Fruit fly (Drosophila melanogaster) whole organism, embryonic: Measurements from ENCODE around the gene CG12362.

Experiments
- Ada2b ChIP-seq: fragments of 200-800 bp; sonication (Bioruptor generic); IDR thresholded peaks from 2 replicates; pipeline ENCODE4 v1.3.6; 2022; ENCODE audit warnings: missing biosample characterization, missing genetic modification characterization
- Antp ChIP-seq: fragments of 200-800 bp; sonication (Bioruptor generic); optimal IDR thresholded peaks from 3 replicates; lab custom pipeline; 2016; ENCODE audit warnings: missing biosample characterization, missing genetic modification characterization
- Blimp-1 ChIP-seq: fragments of 200-800 bp; sonication (Bioruptor generic); optimal IDR thresholded peaks from 3 replicates; lab custom pipeline; 2018; ENCODE audit warnings: missing biosample characterization, missing genetic modification characterization, mild to moderate bottlenecking, moderate library complexity, missing genetic modification reagents
- CG11504 ChIP-seq: fragments of 200-800 bp; sonication (Bioruptor generic); optimal IDR thresholded peaks from 3 replicates; lab custom pipeline; 2019; ENCODE audit warnings: missing biosample characterization, mild to moderate bottlenecking, missing genetic modification characterization, moderate library complexity
- CG17359 ChIP-seq: fragments of 200-800 bp; sonication (Bioruptor generic); optimal IDR thresholded peaks from 3 replicates; lab custom pipeline; 2018; ENCODE audit warnings: missing biosample characterization, mild to moderate bottlenecking, missing genetic modification characterization, moderate library complexity
- CG18262 ChIP-seq: fragments of 200-800 bp; optimal IDR thresholded peaks from 3 replicates; lab custom pipeline; 2019; ENCODE audit warnings: missing biosample characterization, mild to moderate bottlenecking, missing genetic modification characterization, moderate library complexity
- CG2712 ChIP-seq: fragments of 200-800 bp; optimal IDR thresholded peaks from 3 replicates; lab custom pipeline; 2019; ENCODE audit warnings: missing biosample characterization, mild to moderate bottlenecking, missing genetic modification characterization, moderate library complexity
- CG6175 ChIP-seq: fragments of 200-800 bp; sonication (Bioruptor generic); IDR thresholded peaks from 3 replicates; pipeline ENCODE4 v1.3.6; 2022; ENCODE audit warnings: missing biosample characterization, missing genetic modification characterization
- CG7839 ChIP-seq: fragments of 200-800 bp; sonication (Bioruptor generic); optimal IDR thresholded peaks from 3 replicates; lab custom pipeline; 2018; ENCODE audit warnings: missing biosample characterization, mild to moderate bottlenecking, missing genetic modification characterization, moderate library complexity
- CG7928 ChIP-seq: fragments of 200-800 bp; sonication (Bioruptor generic); optimal IDR thresholded peaks from 2 replicates; lab custom pipeline; 2017; ENCODE audit warnings: missing biosample characterization, mild to moderate bottlenecking, missing genetic modification characterization
- CG8290 ChIP-seq, 3 experiments: fragments of 200-800 bp; sonication (Bioruptor generic); optimal IDR thresholded peaks; 2 replicates each; lab custom pipeline; 2016 to 2019; ENCODE audit warnings: missing biosample characterization in 3 of 3, missing genetic modification characterization in 3 of 3, mild to moderate bottlenecking in 2 of 3, moderate library complexity in 1 of 3
- CG8944 ChIP-seq: fragments of 200-800 bp; sonication (Bioruptor generic); optimal IDR thresholded peaks from 3 replicates; lab custom pipeline; 2016; ENCODE audit warnings: missing biosample characterization, missing genetic modification characterization
- Dad ChIP-seq: fragments of 200-800 bp; sonication (Bioruptor generic); optimal IDR thresholded peaks from 3 replicates; lab custom pipeline; 2016; ENCODE audit warnings: missing biosample characterization, missing genetic modification characterization
- Dref ChIP-seq: fragments of 200-800 bp; sonication (Bioruptor generic); IDR thresholded peaks from 2 replicates; pipeline ENCODE4 v1.3.6; 2022; ENCODE audit warnings: missing biosample characterization, missing genetic modification characterization
- Drgx ChIP-seq: fragments of 200-800 bp; sonication (Bioruptor generic); IDR thresholded peaks from 2 replicates; pipeline ENCODE4 v1.3.6; 2022; ENCODE audit warnings: missing biosample characterization, missing genetic modification characterization
- Ets65A ChIP-seq: fragments of 200-800 bp; sonication (Bioruptor generic); peaks from one replicate; lab custom pipeline; 2016; ENCODE audit warnings: missing biosample characterization, missing genetic modification characterization
- Fer3 ChIP-seq: fragments of 200-800 bp; sonication (Bioruptor generic); optimal IDR thresholded peaks from 2 replicates; lab custom pipeline; 2018; ENCODE audit warnings: missing biosample characterization, mild to moderate bottlenecking, missing genetic modification characterization, moderate library complexity
- Max ChIP-seq: fragments of 200-800 bp; sonication (Bioruptor generic); optimal IDR thresholded peaks from 2 replicates; lab custom pipeline; 2016; ENCODE audit warnings: missing biosample characterization, mild to moderate bottlenecking, missing genetic modification characterization
- Med ChIP-seq: fragments of 200-800 bp; sonication (Bioruptor generic); peaks from one replicate; lab custom pipeline; 2016; ENCODE audit warnings: missing biosample characterization, missing genetic modification characterization, mild to moderate bottlenecking, inconsistent platforms, moderate library complexity
- Mes4 ChIP-seq: fragments of 200-800 bp; sonication (Bioruptor generic); optimal IDR thresholded peaks from 2 replicates; lab custom pipeline; 2016; ENCODE audit warnings: missing biosample characterization, missing genetic modification characterization
- Sin3A ChIP-seq: fragments of >200 bp; optimal IDR thresholded peaks from 2 replicates; lab custom pipeline; 2018
- Stat92E ChIP-seq, 3 experiments: fragments of >200 bp in 2 of 3; fragments of 200-800 bp in 1 of 3; sonication (Bioruptor generic) in 1 of 3; optimal IDR thresholded peaks; 2 replicates each; lab custom pipeline; 2017 to 2019; ENCODE audit warnings: missing biosample characterization in 3 of 3, missing genetic modification characterization in 3 of 3, mild to moderate bottlenecking in 1 of 3, moderate library complexity in 1 of 3
- corto ChIP-seq: fragments of 200-800 bp; sonication (Bioruptor generic); optimal IDR thresholded peaks from 2 replicates; lab custom pipeline; 2016; ENCODE audit warnings: missing biosample characterization, mild to moderate bottlenecking, missing genetic modification characterization, moderate library complexity
- dmrt99B ChIP-seq: fragments of 200-800 bp; sonication (Bioruptor generic); optimal IDR thresholded peaks from 2 replicates; lab custom pipeline; 2018; ENCODE audit warnings: missing biosample characterization, mild to moderate bottlenecking, missing genetic modification characterization, moderate library complexity
- ewg ChIP-seq: fragments of 200-800 bp; sonication (Bioruptor generic); optimal IDR thresholded peaks from 3 replicates; lab custom pipeline; 2017; ENCODE audit warnings: mild to moderate bottlenecking, missing biosample characterization, missing genetic modification reagents, missing genetic modification characterization
- fd3F ChIP-seq: fragments of 200-800 bp; sonication (Bioruptor generic); optimal IDR thresholded peaks from 2 replicates; lab custom pipeline; 2018; ENCODE audit warnings: missing biosample characterization, mild to moderate bottlenecking, missing genetic modification characterization, moderate library complexity
- gem ChIP-seq: fragments of 200-800 bp; sonication (Bioruptor generic); optimal IDR thresholded peaks from 2 replicates; lab custom pipeline; 2019; ENCODE audit warnings: missing biosample characterization, mild to moderate bottlenecking, missing genetic modification characterization, moderate library complexity
- lbe ChIP-seq: fragments of 200-800 bp; sonication (Bioruptor generic); optimal IDR thresholded peaks from 2 replicates; lab custom pipeline; 2016; ENCODE audit warnings: missing biosample characterization, mild to moderate bottlenecking, missing genetic modification characterization
- lilli ChIP-seq: fragments of 200-800 bp; sonication (Bioruptor generic); optimal IDR thresholded peaks from 3 replicates; lab custom pipeline; 2016; ENCODE audit warnings: missing biosample characterization, missing genetic modification characterization
- phol ChIP-seq: fragments of 200-800 bp; sonication (Bioruptor generic); optimal IDR thresholded peaks from 3 replicates; lab custom pipeline; 2018; ENCODE audit warnings: missing biosample characterization, mild to moderate bottlenecking, missing genetic modification characterization, moderate library complexity
- sens ChIP-seq: fragments of 200-800 bp; sonication (Bioruptor generic); peaks from one replicate; lab custom pipeline; 2016; ENCODE audit warnings: missing biosample characterization, missing genetic modification characterization
- sens-2 ChIP-seq: fragments of 200-800 bp; sonication (Bioruptor generic); IDR thresholded peaks from 2 replicates; pipeline ENCODE4 v1.3.6; 2022; ENCODE audit warnings: missing biosample characterization, missing genetic modification characterization
- sqz ChIP-seq: fragments of 200-800 bp; sonication (Bioruptor generic); optimal IDR thresholded peaks from 3 replicates; lab custom pipeline; 2018; ENCODE audit warnings: missing biosample characterization, mild to moderate bottlenecking, missing genetic modification characterization
- toy ChIP-seq: fragments of 200-800 bp; sonication (Bioruptor generic); IDR thresholded peaks from 2 replicates; pipeline ENCODE4 v1.3.6; 2022; ENCODE audit warnings: missing biosample characterization, missing genetic modification characterization
- unc-4 ChIP-seq: fragments of 200-800 bp; sonication (Bioruptor generic); IDR thresholded peaks from 2 replicates; pipeline ENCODE4 v1.3.6; 2022; ENCODE audit warnings: missing biosample characterization, missing genetic modification characterization; ENCODE audit not compliant: partially characterized antibody

Gene CG12362

DNA sequence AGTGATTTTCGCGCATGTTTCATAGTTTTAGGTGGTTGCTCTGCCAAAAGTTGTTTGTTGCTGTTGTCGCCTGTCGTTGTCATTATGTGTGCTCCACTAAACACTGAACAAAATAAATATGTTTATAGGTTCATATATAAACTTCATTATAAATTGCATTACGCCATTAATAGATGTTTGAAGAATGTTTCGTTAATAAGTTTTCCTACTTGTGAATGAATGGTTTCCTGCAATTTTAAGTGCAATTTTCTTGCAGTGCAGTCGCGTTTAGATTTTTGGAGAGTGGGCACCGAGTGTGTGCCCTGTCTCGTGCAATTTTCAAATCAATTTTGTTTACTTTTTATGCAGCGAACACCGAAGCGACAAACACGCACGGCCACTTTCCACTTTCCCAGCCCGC, 35.9 kb upstream of the CG12362 start:
- peak; percentile 15 for TF ChIP-seq dmrt99B
- peak; percentile 18 for TF ChIP-seq CG17359 (tag; lab: Kevin White, UChicago)
- TF ChIP-seq Ada2b (GFP tag; lab: Robert Waterston, UW): no peak
- no peak for TF ChIP-seq Sin3A (lab: Kevin White, UChicago)
- peak; percentile 17 for TF ChIP-seq phol (tag; lab: Kevin White, UChicago)
- TF ChIP-seq CG18262 (tag; lab: Kevin White, UChicago): peak; percentile 22
- peak; percentile 87 for TF ChIP-seq Ets65A (GFP tag; lab: Kevin White, UChicago)
- no peak for TF ChIP-seq CG6175 (GFP tag; lab: Robert Waterston, UW)
- no peak for TF ChIP-seq unc-4 (GFP tag; lab: Robert Waterston, UW)
- TF ChIP-seq sens (GFP tag; lab: Kevin White, UChicago): peak; percentile 79
- no peak for TF ChIP-seq Mes4 (GFP tag; lab: Kevin White, UChicago)
- TF ChIP-seq Max (GFP tag; lab: Kevin White, UChicago): no peak
- TF ChIP-seq ewg (GFP tag; lab: Kevin White, UChicago): no peak
- peak; percentile 12 for TF ChIP-seq CG11504 (tag; lab: Kevin White, UChicago)
- TF ChIP-seq corto: no peak
- peak; percentile 78 for TF ChIP-seq Drgx (GFP tag; lab: Robert Waterston, UW)
- peak; percentile 14 for TF ChIP-seq CG2712 (tag; lab: Kevin White, UChicago)
- TF ChIP-seq gem (tag; lab: Kevin White, UChicago): peak; percentile 17
- peak; percentile 1 for TF ChIP-seq Blimp-1 (GFP tag; lab: Kevin White, UChicago)

DNA sequence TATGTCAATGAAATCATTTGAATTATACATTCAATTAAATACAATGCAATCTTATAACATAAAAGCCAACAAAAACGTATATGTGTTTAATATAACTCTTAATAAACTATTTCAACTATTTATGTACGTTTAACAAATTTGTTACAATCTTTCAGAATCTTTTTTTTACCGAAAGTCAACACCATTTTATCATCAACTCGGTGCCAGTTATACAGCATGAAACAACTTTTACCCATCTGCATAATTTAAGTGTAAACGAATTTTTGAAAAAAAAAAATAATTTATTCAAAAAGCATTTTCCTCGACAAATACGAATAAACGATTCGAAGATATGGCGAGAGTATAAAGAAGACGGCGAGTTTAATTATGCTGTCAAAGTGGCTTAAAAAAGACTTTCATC, 34.6 kb upstream of the CG12362 start:
- TF ChIP-seq Blimp-1 (GFP tag; lab: Kevin White, UChicago) (peak; percentile 2), sens (GFP tag; lab: Kevin White, UChicago) (peak; percentile 57), sqz (peak; percentile 30), CG7928 (GFP tag; lab: Kevin White, UChicago) (no peak)

DNA sequence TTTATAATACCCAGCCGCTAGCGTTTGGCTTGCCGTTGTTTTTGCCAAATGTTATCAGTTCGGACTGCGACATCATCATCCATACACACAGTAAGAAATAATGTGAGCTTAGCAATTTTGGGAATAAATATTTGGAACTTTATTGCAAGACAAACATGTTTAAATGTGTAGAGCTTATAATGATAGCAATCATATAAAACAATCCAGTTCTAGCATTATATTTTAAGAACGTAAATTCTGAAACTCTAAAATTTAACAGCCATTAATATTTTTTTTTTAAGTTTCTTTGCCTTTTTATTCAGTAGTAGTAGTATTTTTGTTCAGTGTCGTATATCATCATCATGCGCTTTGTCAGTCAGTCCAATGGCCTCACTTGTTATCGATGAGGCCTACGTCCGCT, 31.3 kb upstream of the CG12362 start:
- no peak for TF ChIP-seq Fer3 (tag; lab: Kevin White, UChicago)
- peak; percentile 49 for TF ChIP-seq lbe (GFP tag; lab: Kevin White, UChicago)
- TF ChIP-seq toy (GFP tag; lab: Robert Waterston, UW): no peak
- peak; percentile 52 for TF ChIP-seq corto
- no peak for TF ChIP-seq sens-2 (GFP tag; lab: Robert Waterston, UW)
- no peak for TF ChIP-seq CG8944 (GFP tag; lab: Kevin White, UChicago)
- no peak for TF ChIP-seq Stat92E (GFP tag; optimal IDR thresholded peaks at IDR 0.05; lab: Kevin White, UChicago)
- peak; percentile 51; the same call in 1 of the 2 replicates for TF ChIP-seq Drgx (GFP tag; lab: Robert Waterston, UW)
- no peak for TF ChIP-seq Antp (GFP tag; lab: Kevin White, UChicago)
- no peak for TF ChIP-seq Dad (GFP tag; lab: Kevin White, UChicago)
- TF ChIP-seq Med (GFP tag; lab: Kevin White, UChicago): peak; percentile 29
- TF ChIP-seq CG7839 (tag; lab: Kevin White, UChicago): peak; percentile 11
- no peak for TF ChIP-seq CG8290 (GFP tag; optimal IDR thresholded peaks at IDR 0.05; lab: Kevin White, UChicago)
- no peak for TF ChIP-seq CG8290 (tag; optimal IDR thresholded peaks at IDR 0.05; lab: Kevin White, UChicago)

DNA sequence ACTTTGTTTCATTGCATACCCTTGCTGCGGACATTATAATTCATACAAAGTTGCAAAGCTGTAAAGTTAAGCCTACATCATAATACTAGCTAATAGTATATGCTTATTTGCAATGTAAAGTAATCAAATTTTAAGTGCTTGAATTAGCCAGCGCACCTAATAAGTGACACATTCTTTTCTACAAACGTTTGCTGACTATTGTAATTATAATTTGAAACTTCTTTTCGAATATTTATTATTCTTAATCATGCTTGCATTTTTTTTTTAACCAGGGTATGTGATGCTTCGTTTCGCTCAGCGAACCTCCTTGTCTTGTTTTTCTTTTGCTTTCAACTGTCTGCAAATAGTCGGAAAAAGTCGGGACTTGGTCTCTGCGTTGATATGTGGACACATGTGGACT, 30.8 kb upstream of the CG12362 start:
- TF ChIP-seq lilli (GFP tag; lab: Kevin White, UChicago) (no peak), Ets65A (GFP tag; lab: Kevin White, UChicago) (peak; percentile 77), Dref (no peak), fd3F (GFP tag; lab: Kevin White, UChicago) (no peak)
